Worm (Caenorhabditis elegans) whole organism, young adult: ENCODE measurements around the gene npl-4.1.

ENCODE experiments used
- B0035.1 ChIP-seq: sonication (generic microtip); optimal IDR thresholded peaks from 2 replicates; lab custom pipeline; 2016; ENCODE audit warnings: missing genetic modification characterization, mild to moderate bottlenecking, missing compliant biosample characterization, missing genotype, missing genetic modification reagents
- F10E7.11 ChIP-seq: sonication (generic microtip); optimal IDR thresholded peaks from 2 replicates; lab custom pipeline; 2017; ENCODE audit warnings: mild to moderate bottlenecking, missing genetic modification characterization, moderate library complexity, missing compliant biosample characterization
- F23B12.7 ChIP-seq: sonication (generic microtip); optimal IDR thresholded peaks from 2 replicates; lab custom pipeline; 2017; ENCODE audit warnings: missing genetic modification characterization, mild to moderate bottlenecking, missing compliant biosample characterization, antibody characterized with exemption, moderate library complexity; ENCODE audit not compliant: insufficient read depth
- F33H1.4 ChIP-seq: fragments of 200-800 bp; sonication (Bioruptor generic); IDR thresholded peaks from 2 replicates; pipeline ENCODE4 v1.3.6; 2022; ENCODE audit warnings: missing genetic modification reagents, missing genetic modification characterization, missing compliant biosample characterization
- F37B4.10 ChIP-seq: fragments of 200-800 bp; sonication (Bioruptor generic); IDR thresholded peaks from 2 replicates; pipeline ENCODE4 v1.3.6; 2022; ENCODE audit warnings: missing genetic modification characterization, missing compliant biosample characterization
- F57A8.1 ChIP-seq: fragments of 200-800 bp; sonication (Bioruptor generic); optimal IDR thresholded peaks from 2 replicates; lab custom pipeline; 2018; ENCODE audit warnings: mild to moderate bottlenecking, missing genetic modification characterization, moderate library complexity, missing compliant biosample characterization
- K12H6.12 ChIP-seq: fragments of 200-800 bp; sonication (Bioruptor generic); optimal IDR thresholded peaks from 2 replicates; lab custom pipeline; 2018; ENCODE audit warnings: mild to moderate bottlenecking, missing genetic modification characterization, missing compliant biosample characterization
- T07F8.4 ChIP-seq: sonication (generic microtip); optimal IDR thresholded peaks from 2 replicates; lab custom pipeline; 2016; ENCODE audit warnings: mild to moderate bottlenecking, missing genetic modification characterization, moderate library complexity, missing compliant biosample characterization
- Y53F4B.3 ChIP-seq: fragments of 200-800 bp; sonication (Bioruptor generic); IDR thresholded peaks from 2 replicates; pipeline ENCODE4 v1.3.6; 2022; ENCODE audit warnings: missing genetic modification reagents, missing genetic modification characterization, missing compliant biosample characterization
- Y53G8AR.9 ChIP-seq: fragments of 200-800 bp; sonication (Bioruptor generic); conservative IDR thresholded peaks from 2 replicates; pipeline ENCODE4 v1.3.6; 2022; ENCODE audit warnings: missing genetic modification reagents, missing genetic modification characterization, missing compliant biosample characterization
- Y79H2A.3 ChIP-seq: fragments of 200-800 bp; sonication (Bioruptor generic); conservative IDR thresholded peaks from 2 replicates; pipeline ENCODE4 v1.3.6; 2022; ENCODE audit warnings: missing genetic modification reagents, missing genetic modification characterization, missing compliant biosample characterization
- ama-1 ChIP-seq, 3 experiments: fragments of 150-350 bp in 1 of 3; sonication (generic microtip) in 2 of 3; optimal IDR thresholded peaks; 2 replicates each; lab custom pipeline; 2014 to 2018; ENCODE audit warnings: missing biosample characterization in 2 of 3, missing genetic modification characterization in 2 of 3, missing genetic modification reagents in 2 of 3
- aptf-2 ChIP-seq: fragments of 200-800 bp; sonication (Bioruptor generic); conservative IDR thresholded peaks from 2 replicates; pipeline ENCODE4 v1.3.6; 2022; ENCODE audit warnings: missing genetic modification reagents, missing genetic modification characterization, missing compliant biosample characterization
- atf-7 ChIP-seq: sonication (generic microtip); optimal IDR thresholded peaks from 2 replicates; lab custom pipeline; 2017; ENCODE audit warnings: mild to moderate bottlenecking, missing genetic modification characterization, missing compliant biosample characterization
- attf-3 ChIP-seq: fragments of 200-800 bp; sonication (Bioruptor generic); conservative IDR thresholded peaks from 2 replicates; pipeline ENCODE4 v1.3.6; 2022; ENCODE audit warnings: missing genetic modification reagents, missing genetic modification characterization, missing compliant biosample characterization
- ceh-27 ChIP-seq: fragments of 200-800 bp; sonication (Bioruptor generic); optimal IDR thresholded peaks from 2 replicates; lab custom pipeline; 2018; ENCODE audit warnings: mild to moderate bottlenecking, missing genetic modification characterization, moderate library complexity, missing compliant biosample characterization
- ceh-58 ChIP-seq: fragments of 200-800 bp; sonication (Bioruptor generic); IDR thresholded peaks from 2 replicates; pipeline ENCODE4 v1.3.6; 2022; ENCODE audit warnings: missing genetic modification characterization, missing compliant biosample characterization
- chd-7 ChIP-seq: sonication (generic microtip); optimal IDR thresholded peaks from 2 replicates; lab custom pipeline; 2016; ENCODE audit warnings: mild to moderate bottlenecking, missing genetic modification characterization, moderate library complexity, missing compliant biosample characterization
- egl-44 ChIP-seq: fragments of 200-800 bp; sonication (Bioruptor generic); IDR thresholded peaks from 2 replicates; pipeline ENCODE4 v1.3.6; 2022; ENCODE audit warnings: missing genetic modification reagents, missing genetic modification characterization, missing compliant biosample characterization
- fkh-3 ChIP-seq: sonication (generic microtip); optimal IDR thresholded peaks from 2 replicates; lab custom pipeline; 2016; ENCODE audit warnings: mild to moderate bottlenecking, missing genetic modification characterization, missing compliant biosample characterization
- him-1 ChIP-seq: sonication (generic microtip); optimal IDR thresholded peaks from 2 replicates; lab custom pipeline; 2016; ENCODE audit warnings: missing genotype, missing genetic modification reagents, missing genetic modification characterization, missing compliant biosample characterization
- hmg-20 ChIP-seq: fragments of 200-800 bp; sonication (Bioruptor generic); IDR thresholded peaks from 2 replicates; pipeline ENCODE4 v1.3.6; 2022; ENCODE audit warnings: missing genetic modification reagents, missing genetic modification characterization, missing compliant biosample characterization
- hsf-1 ChIP-seq: fragments of 200-800 bp; sonication (Bioruptor generic); IDR thresholded peaks from 2 replicates; pipeline ENCODE4 v1.3.6; 2022; ENCODE audit warnings: missing genetic modification reagents, missing genetic modification characterization, missing compliant biosample characterization
- lin-35 ChIP-seq, 3 experiments: fragments of 150-350 bp in 2 of 3; sonication (generic microtip) in 1 of 3; optimal IDR thresholded peaks; 2 replicates each; lab custom pipeline; 2014 to 2018; ENCODE audit warnings: missing biosample characterization in 3 of 3, missing genetic modification characterization in 3 of 3, missing genetic modification reagents in 3 of 3
- lin-40 ChIP-seq: sonication (generic microtip); optimal IDR thresholded peaks from 2 replicates; lab custom pipeline; 2016; ENCODE audit warnings: missing genetic modification characterization, mild to moderate bottlenecking, missing compliant biosample characterization, missing genotype, missing genetic modification reagents
- lir-1 ChIP-seq: fragments of 200-800 bp; sonication (Bioruptor generic); conservative IDR thresholded peaks from 2 replicates; pipeline ENCODE4 v1.3.6; 2022; ENCODE audit warnings: missing genetic modification reagents, missing genetic modification characterization, missing compliant biosample characterization
- madf-3 ChIP-seq: fragments of 200-800 bp; sonication (Bioruptor generic); IDR thresholded peaks from 2 replicates; pipeline ENCODE4 v1.3.6; 2022; ENCODE audit warnings: missing genetic modification reagents, missing genetic modification characterization, missing compliant biosample characterization
- madf-6 ChIP-seq: fragments of 200-800 bp; sonication (Bioruptor generic); IDR thresholded peaks from 2 replicates; pipeline ENCODE4 v1.3.6; 2022; ENCODE audit warnings: missing genetic modification reagents, missing genetic modification characterization, missing compliant biosample characterization
- madf-8 ChIP-seq: fragments of 200-800 bp; sonication (Bioruptor generic); conservative IDR thresholded peaks from 2 replicates; pipeline ENCODE4 v1.3.6; 2022; ENCODE audit warnings: missing genetic modification reagents, missing genetic modification characterization, missing compliant biosample characterization
- mel-28 ChIP-seq: sonication (generic microtip); optimal IDR thresholded peaks from 2 replicates; lab custom pipeline; 2016; ENCODE audit warnings: borderline replicate concordance, mild to moderate bottlenecking, missing genetic modification characterization, missing compliant biosample characterization
- mes-4 ChIP-seq: sonication (generic microtip); optimal IDR thresholded peaks from 2 replicates; lab custom pipeline; 2016; ENCODE audit warnings: missing genotype, missing genetic modification characterization, missing compliant biosample characterization
- mxl-1 ChIP-seq: sonication (generic microtip); optimal IDR thresholded peaks from 2 replicates; lab custom pipeline; 2016; ENCODE audit warnings: missing genetic modification characterization, missing compliant biosample characterization
- nfya-2 ChIP-seq: fragments of 200-800 bp; sonication (Bioruptor generic); IDR thresholded peaks from 2 replicates; pipeline ENCODE4 v1.3.6; 2022; ENCODE audit warnings: missing genetic modification reagents, missing genetic modification characterization, missing compliant biosample characterization
- nhr-179 ChIP-seq: sonication (generic microtip); optimal IDR thresholded peaks from 2 replicates; lab custom pipeline; 2016; ENCODE audit warnings: mild to moderate bottlenecking, missing genetic modification characterization, missing compliant biosample characterization
- nhr-90 ChIP-seq: sonication (generic microtip); optimal IDR thresholded peaks from 2 replicates; lab custom pipeline; 2016; ENCODE audit warnings: missing genotype, mild to moderate bottlenecking, missing genetic modification characterization, missing compliant biosample characterization
- pbrm-1 ChIP-seq: fragments of 200-800 bp; sonication (Bioruptor generic); IDR thresholded peaks from 2 replicates; pipeline ENCODE4 v1.3.6; 2022; ENCODE audit warnings: missing genetic modification reagents, missing genetic modification characterization, missing compliant biosample characterization
- rcor-1 ChIP-seq: fragments of 200-800 bp; sonication (Bioruptor generic); IDR thresholded peaks from 2 replicates; pipeline ENCODE4 v1.3.6; 2022; ENCODE audit warnings: missing genetic modification reagents, missing genetic modification characterization, missing compliant biosample characterization
- repo-1 ChIP-seq: sonication (generic microtip); optimal IDR thresholded peaks from 2 replicates; lab custom pipeline; 2017; ENCODE audit warnings: mild to moderate bottlenecking, missing genetic modification characterization, missing compliant biosample characterization
- snpc-3.4 ChIP-seq: sonication (generic microtip); optimal IDR thresholded peaks from 2 replicates; lab custom pipeline; 2017; ENCODE audit warnings: missing genetic modification characterization, mild to moderate bottlenecking, missing compliant biosample characterization, antibody characterized with exemption, moderate library complexity, missing genotype, missing genetic modification reagents
- tlf-1 ChIP-seq: fragments of 200-800 bp; sonication (Bioruptor generic); optimal IDR thresholded peaks from 2 replicates; lab custom pipeline; 2018; ENCODE audit warnings: mild to moderate bottlenecking, missing genetic modification characterization, missing compliant biosample characterization
- xnd-1 ChIP-seq: sonication (generic microtip); optimal IDR thresholded peaks from 2 replicates; lab custom pipeline; 2016; ENCODE audit warnings: missing genotype, missing genetic modification reagents, missing genetic modification characterization, missing compliant biosample characterization
- ztf-22 ChIP-seq: fragments of 200-800 bp; sonication (Bioruptor generic); optimal IDR thresholded peaks from 2 replicates; lab custom pipeline; 2018; ENCODE audit warnings: mild to moderate bottlenecking, missing genetic modification characterization, moderate library complexity, missing compliant biosample characterization
- ztf-6 ChIP-seq: fragments of 200-800 bp; sonication (Bioruptor generic); IDR thresholded peaks from 2 replicates; pipeline ENCODE4 v1.3.6; 2022; ENCODE audit warnings: missing genetic modification reagents, missing genetic modification characterization, missing compliant biosample characterization

The npl-4.1 gene

ce11 chrII:5589690-5590089 is 41.5 kb upstream of the npl-4.1 start, which contains the start of gene C17G10.13:
TSS of gene C17G10.13 (minus strand) at chrII:5589790.
- no peak for TF ChIP-seq lin-35 (GFP tag; optimal IDR thresholded peaks at IDR 0.05; lab: Kevin White, UChicago)
- TF ChIP-seq egl-44, result no peak
- TF ChIP-seq repo-1 (tag; lab: Kevin White, UChicago), result no peak
- no peak for TF ChIP-seq ceh-27 (GFP tag; lab: Kevin White, UChicago)
- TF ChIP-seq snpc-3.4 (tag; lab: Kevin White, UChicago), result no peak
- TF ChIP-seq, all 124 proteins: peak for 0

DNA sequence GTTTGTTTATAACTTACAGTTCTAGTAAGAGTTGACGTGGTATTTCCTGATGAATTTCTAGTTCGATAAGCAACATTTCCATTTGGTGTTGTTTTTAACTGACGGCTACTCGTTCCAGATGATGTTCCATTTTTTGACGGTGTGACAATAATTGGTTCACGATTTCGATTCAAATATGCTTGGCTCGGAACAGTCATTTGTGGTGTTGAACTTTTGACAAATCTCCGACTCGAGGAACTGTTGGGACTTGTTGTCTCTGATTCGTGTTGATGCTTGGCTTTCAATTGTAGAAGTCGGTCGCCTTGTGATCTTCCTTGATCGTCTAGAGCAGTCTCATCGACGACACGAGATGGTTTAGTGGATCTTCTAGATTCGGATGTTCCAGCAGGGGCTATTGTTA is 39.6 kb upstream of the npl-4.1 start:
- TF ChIP-seq hsf-1 (GFP tag; lab: Robert Waterston, UW) (0 out of 2 replicates have a peak, but pooled peaks have one; percentile 41), K12H6.12 (tag; lab: Kevin White, UChicago) (no peak)

ce11 chrII:5592857-5593256 is 38.3 kb upstream of the npl-4.1 start:
- TF ChIP-seq mxl-1, result no peak

DNA sequence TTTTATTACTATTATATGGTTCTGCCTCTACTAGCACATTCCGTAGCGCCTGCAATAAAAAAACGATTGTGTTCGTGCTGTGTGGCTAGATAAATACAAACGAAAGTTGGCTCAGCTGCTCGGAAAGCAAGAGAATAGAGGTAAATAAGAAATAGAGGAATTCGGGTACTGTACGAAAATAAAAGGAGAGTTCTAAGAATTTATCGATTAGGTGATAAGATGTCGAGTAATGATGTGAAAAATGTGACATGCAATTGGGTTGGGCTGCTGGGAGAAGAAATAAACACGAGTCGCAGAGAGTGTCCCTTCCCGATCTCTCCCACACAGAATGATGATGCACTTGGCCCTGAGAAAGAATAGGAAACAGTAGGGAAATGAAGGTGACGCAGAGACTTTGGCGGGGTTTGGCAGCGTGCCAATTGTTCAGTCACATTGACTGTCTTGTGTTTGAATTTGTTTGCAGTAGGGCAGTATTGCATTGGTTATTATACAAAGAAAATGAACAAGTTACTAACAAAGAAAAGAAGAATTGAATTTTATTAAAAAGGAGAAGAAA is 37.7 kb upstream of the npl-4.1 start, which contains the start of gene cdc-14:
Gene cdc-14 (minus strand): TSS at position 51 of the 556 bp plus-strand sequence.
- TF ChIP-seq F10E7.11 (tag; lab: Kevin White, UChicago) (no peak), F23B12.7 (tag; lab: Kevin White, UChicago) (no peak), Y79H2A.3 (GFP tag; lab: Robert Waterston, UW) (no peak), ztf-6 (GFP tag; lab: Robert Waterston, UW) (no peak), mel-28 (tag; lab: Kevin White, UChicago) (no peak), mes-4 (no peak), ceh-58 (GFP tag; lab: Robert Waterston, UW) (no peak), F57A8.1 (GFP tag; lab: Kevin White, UChicago) (no peak), nhr-90 (tag; lab: Kevin White, UChicago) (no peak), him-1 (tag; lab: Kevin White, UChicago) (no peak), nhr-179 (tag; lab: Kevin White, UChicago) (no peak), F37B4.10 (GFP tag; lab: Robert Waterston, UW) (no peak), T07F8.4 (no peak), madf-8 (no peak), attf-3 (GFP tag; lab: Robert Waterston, UW) (no peak), madf-6 (GFP tag; lab: Robert Waterston, UW) (no peak), tlf-1 (no peak), aptf-2 (no peak), ama-1 (optimal IDR thresholded peaks at IDR 0.05; lab: Kevin White, UChicago) (no peak), ama-1 (GFP tag; optimal IDR thresholded peaks at IDR 0.05; lab: Kevin White, UChicago) (no peak), rcor-1 (no peak), lin-40 (peak; percentile 24), lir-1 (GFP tag; lab: Robert Waterston, UW) (no peak), F33H1.4 (GFP tag; lab: Robert Waterston, UW) (no peak), atf-7 (tag; lab: Kevin White, UChicago) (no peak), Y53F4B.3 (GFP tag; lab: Robert Waterston, UW) (no peak), madf-3 (GFP tag; lab: Robert Waterston, UW) (no peak), ztf-22 (no peak), Y53G8AR.9 (GFP tag; lab: Robert Waterston, UW) (no peak), xnd-1 (tag; lab: Kevin White, UChicago) (no peak), nfya-2 (no peak), chd-7 (tag; lab: Kevin White, UChicago) (peak; percentile 11), fkh-3 (tag; lab: Kevin White, UChicago) (no peak), hmg-20 (GFP tag; lab: Robert Waterston, UW) (no peak), B0035.1 (no peak), pbrm-1 (GFP tag; lab: Robert Waterston, UW) (no peak), hsf-1 (GFP tag; lab: Robert Waterston, UW) (no peak)
